Worm (Caenorhabditis elegans) whole organism, young adult: ENCODE results near the gene nhr-213.

ENCODE experiments used
- C06A6.2 ChIP-seq: fragments of 200-800 bp; sonication (Bioruptor generic); conservative IDR thresholded peaks from 2 replicates; pipeline ENCODE4 v1.3.6; 2022; ENCODE audit warnings: missing genetic modification characterization, missing compliant biosample characterization
- F55B11.4 ChIP-seq: sonication (generic microtip); optimal IDR thresholded peaks from 2 replicates; lab custom pipeline; 2016; ENCODE audit warnings: missing compliant biosample characterization, missing genetic modification characterization, borderline replicate concordance; ENCODE audit not compliant: insufficient read depth
- ama-1 ChIP-seq, 3 experiments: fragments of 150-350 bp in 1 of 3; sonication (generic microtip) in 2 of 3; optimal IDR thresholded peaks; 2 replicates each; lab custom pipeline; 2014 to 2018; ENCODE audit warnings: missing biosample characterization in 2 of 3, missing genetic modification characterization in 2 of 3, missing genetic modification reagents in 2 of 3
- ceh-79 ChIP-seq: sonication (generic microtip); optimal IDR thresholded peaks from 2 replicates; lab custom pipeline; 2017; ENCODE audit warnings: mild to moderate bottlenecking, missing genetic modification characterization, missing compliant biosample characterization
- egrh-3 ChIP-seq: fragments of 200-800 bp; sonication (Bioruptor generic); IDR thresholded peaks from 2 replicates; pipeline ENCODE4 v1.3.6; 2022; ENCODE audit warnings: missing genetic modification reagents, missing genetic modification characterization, missing compliant biosample characterization
- hlh-12 ChIP-seq: sonication (generic microtip); optimal IDR thresholded peaks from 2 replicates; lab custom pipeline; 2016; ENCODE audit warnings: missing genetic modification characterization, missing compliant biosample characterization
- nhr-120 ChIP-seq: fragments of 200-800 bp; sonication (Bioruptor generic); IDR thresholded peaks from 2 replicates; pipeline ENCODE4 v1.3.6; 2022; ENCODE audit warnings: missing genetic modification characterization, missing compliant biosample characterization
- pha-4 ChIP-seq: fragments of 150-350 bp; sonication (generic microtip); optimal IDR thresholded peaks from 2 replicates; lab custom pipeline; 2014; ENCODE audit warnings: missing biosample characterization, missing genetic modification reagents, missing genetic modification characterization
- unc-62 ChIP-seq: fragments of 150-350 bp; optimal IDR thresholded peaks from 2 replicates; lab custom pipeline; 2014; ENCODE audit warnings: missing biosample characterization, missing genetic modification reagents, missing genetic modification characterization
- ztf-26 ChIP-seq: sonication (generic microtip); optimal IDR thresholded peaks from 2 replicates; lab custom pipeline; 2017; ENCODE audit warnings: missing genetic modification characterization, missing compliant biosample characterization

- TF ChIP-seq nhr-120 (no peak), pha-4 (no peak), unc-62 (GFP tag; lab: Kevin White, UChicago) (no peak), ztf-26 (tag; lab: Kevin White, UChicago) (no peak), egrh-3 (GFP tag; lab: Robert Waterston, UW) (no peak), F55B11.4 (tag; lab: Kevin White, UChicago) (no peak), hlh-12 (tag; lab: Kevin White, UChicago) (no peak), ceh-79 (tag; lab: Kevin White, UChicago) (no peak), C06A6.2 (GFP tag; lab: Robert Waterston, UW) (no peak), ama-1 (optimal IDR thresholded peaks at IDR 0.05; lab: Kevin White, UChicago) (no peak), ama-1 (GFP tag; optimal IDR thresholded peaks at IDR 0.05; lab: Kevin White, UChicago) (no peak)
Observed at ce11 chrV:15885967-15886366, 10.6 kb downstream of the nhr-213 start, which contains the start of gene T06C12.9.
